Fruit fly (Drosophila melanogaster): ENCODE data around the gene Arl2.
A peak's percentile ranks its signal among the peaks of the same experiment; 100 is the strongest.

Arl2 gene

dm6 chr3R:8349449-8350115 lies 8.7 kb downstream of the Arl2 start, which contains the start of gene Atg13 (continued):
- no peak for TF ChIP-seq CG15479 (GFP tag; optimal IDR thresholded peaks at IDR 0.05)
- TF ChIP-seq Doc3 (GFP tag; IDR thresholded peaks at IDR 0.05; ENCODE audit: partially characterized antibody), result peak; percentile 42; the same call in 1 of the 3 replicates
- no peak for TF ChIP-seq CG7372 (GFP tag; IDR thresholded peaks at IDR 0.05)
- no peak for TF ChIP-seq ewg (GFP tag; optimal IDR thresholded peaks at IDR 0.05)
- TF ChIP-seq btn (GFP tag; optimal IDR thresholded peaks at IDR 0.05), result no peak
- no peak for TF ChIP-seq CG17612 (GFP tag; IDR thresholded peaks at IDR 0.05)
- no peak; the same call in 2 of the 3 replicates for TF ChIP-seq tgo (GFP tag; IDR thresholded peaks at IDR 0.05)
- peak; percentile 72 for TF ChIP-seq Xbp1 (GFP tag; optimal IDR thresholded peaks at IDR 0.05)
- no peak for TF ChIP-seq HmgD (GFP tag; optimal IDR thresholded peaks at IDR 0.05)
- no peak for TF ChIP-seq jigr1 (GFP tag; IDR thresholded peaks at IDR 0.05)
- TF ChIP-seq dmrt99B (tag; optimal IDR thresholded peaks at IDR 0.05), result no peak
- no peak; the same call in 1 of the 2 replicates for TF ChIP-seq E2f2 (GFP tag; IDR thresholded peaks at IDR 0.05)
- TF ChIP-seq p53 (GFP tag; optimal IDR thresholded peaks at IDR 0.05), result no peak
- no peak for TF ChIP-seq CG11560 (tag; IDR thresholded peaks at IDR 0.05)
- no peak for TF ChIP-seq Six4 (GFP tag; optimal IDR thresholded peaks at IDR 0.05)
- TF ChIP-seq seq (GFP tag; IDR thresholded peaks at IDR 0.05), result no peak
- peak; percentile 29 for TF ChIP-seq CG15696 (tag; optimal IDR thresholded peaks at IDR 0.05)
- TF ChIP-seq CG8944 (GFP tag; optimal IDR thresholded peaks at IDR 0.05), result no peak
- TF ChIP-seq Jarid2 (GFP tag; optimal IDR thresholded peaks at IDR 0.05), result no peak
- TF ChIP-seq ash1 (GFP tag; optimal IDR thresholded peaks at IDR 0.05), result no peak
- no peak for TF ChIP-seq wdn (GFP tag; IDR thresholded peaks at IDR 0.05)
- TF ChIP-seq CG12071 (GFP tag; optimal IDR thresholded peaks at IDR 0.05), result no peak
- TF ChIP-seq ssp (GFP tag; IDR thresholded peaks at IDR 0.05), result peak; percentile 94
- peak; percentile 31 for TF ChIP-seq CG9727 (GFP tag; optimal IDR thresholded peaks at IDR 0.05)
- TF ChIP-seq Pdp1 (GFP tag; optimal IDR thresholded peaks at IDR 0.05), result peak in 1 of 2 experiments; percentile 9
- TF ChIP-seq CG8765 (GFP tag; IDR thresholded peaks at IDR 0.05), result no peak
- peak; percentile 34; the same call in 1 of the 2 replicates for TF ChIP-seq Ptx1 (GFP tag; IDR thresholded peaks at IDR 0.05)
- TF ChIP-seq da (GFP tag; optimal IDR thresholded peaks at IDR 0.05), result no peak
- TF ChIP-seq CG6813 (GFP tag; optimal IDR thresholded peaks at IDR 0.05), result no peak
- TF ChIP-seq ttk (GFP tag; IDR thresholded peaks at IDR 0.05), result no peak
- no peak for TF ChIP-seq Dip3 (GFP tag; optimal IDR thresholded peaks at IDR 0.05)
- no peak for TF ChIP-seq CG15011 (GFP tag; optimal IDR thresholded peaks at IDR 0.05)
- peak; percentile 12 for TF ChIP-seq Fer1 (GFP tag; optimal IDR thresholded peaks at IDR 0.05)
- TF ChIP-seq gro (GFP tag; optimal IDR thresholded peaks at IDR 0.05), result no peak
- no peak for TF ChIP-seq CG18619 (GFP tag; optimal IDR thresholded peaks at IDR 0.05)
- no peak for TF ChIP-seq CG11085 (GFP tag; IDR thresholded peaks at IDR 0.05)
- TF ChIP-seq Sox100B (GFP tag; optimal IDR thresholded peaks at IDR 0.05), result no peak
- no peak for TF ChIP-seq Hmx (GFP tag; optimal IDR thresholded peaks at IDR 0.05)
- no peak for TF ChIP-seq trh (GFP tag; optimal IDR thresholded peaks at IDR 0.05)
- no peak for TF ChIP-seq nerfin-1 (tag; optimal IDR thresholded peaks at IDR 0.05)
- TF ChIP-seq dm (GFP tag; optimal IDR thresholded peaks at IDR 0.05), result no peak
- no peak for TF ChIP-seq CG18764 (GFP tag; optimal IDR thresholded peaks at IDR 0.05)
- TF ChIP-seq Hsf (GFP tag; optimal IDR thresholded peaks at IDR 0.05), result peak; percentile 31
- TF ChIP-seq sc (optimal IDR thresholded peaks at IDR 0.05), result no peak
- TF ChIP-seq sc (GFP tag; optimal IDR thresholded peaks at IDR 0.05), result no peak
- no peak for TF ChIP-seq ranshi (GFP tag; IDR thresholded peaks at IDR 0.05)
- TF ChIP-seq CG17186 (GFP tag; optimal IDR thresholded peaks at IDR 0.05), result peak; percentile 2
- TF ChIP-seq CG10431 (GFP tag; optimal IDR thresholded peaks at IDR 0.05), result no peak
- peak; percentile 98 for TF ChIP-seq nom (GFP tag; optimal IDR thresholded peaks at IDR 0.05)
- TF ChIP-seq Stat92E (GFP tag; optimal IDR thresholded peaks at IDR 0.05), result no peak
- TF ChIP-seq CG1024 (GFP tag; IDR thresholded peaks at IDR 0.05), result peak; percentile 55; the same call in 1 of the 2 replicates

Data from whole organism, embryonic.